Fruit fly (Drosophila melanogaster): Measurements from ENCODE around the gene Sfp33A2.

DNA sequence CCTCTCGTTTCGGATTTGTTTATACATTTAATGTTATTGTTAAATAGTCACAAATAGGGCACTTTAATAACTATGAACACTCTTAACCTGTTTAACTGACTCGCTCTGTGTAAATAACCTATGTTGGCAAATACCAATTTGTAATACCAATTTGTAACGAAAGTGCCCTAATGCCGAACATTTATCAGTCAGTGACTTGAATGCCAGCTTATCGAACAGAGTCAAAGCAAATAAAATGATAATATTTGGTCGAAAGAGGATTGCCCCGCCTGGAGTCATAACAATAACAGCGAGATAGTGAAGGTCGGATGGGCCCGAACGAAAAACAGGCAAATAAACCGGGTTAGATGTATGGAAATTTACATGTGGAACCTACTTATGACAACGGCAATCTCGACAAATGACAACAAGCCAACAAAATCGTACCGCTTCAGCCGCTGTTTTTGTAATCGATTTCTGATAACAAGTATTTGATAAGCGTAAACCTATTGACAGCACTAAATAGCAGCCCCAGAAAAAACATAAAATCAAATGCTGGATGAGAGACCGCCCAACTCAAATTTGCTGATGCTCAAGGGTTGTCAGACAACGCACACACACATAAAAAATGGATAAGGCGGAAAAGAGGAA is 7.8 kb downstream of the Sfp33A2 start:
- peak; percentile 92 for TF ChIP-seq kay (GFP tag; ENCODE audit: borderline replicate concordance)
- peak; percentile 22 for TF ChIP-seq Clk (GFP tag; optimal IDR thresholded peaks at IDR 0.05)
- no peak for TF ChIP-seq ovo (GFP tag; optimal IDR thresholded peaks at IDR 0.05)
- TF ChIP-seq Mnt (GFP tag; optimal IDR thresholded peaks at IDR 0.05), result no peak
- no peak for TF ChIP-seq CG11617 (GFP tag; optimal IDR thresholded peaks at IDR 0.05)
- no peak for TF ChIP-seq CG5204 (GFP tag; optimal IDR thresholded peaks at IDR 0.05)
- no peak for TF ChIP-seq toe (GFP tag; optimal IDR thresholded peaks at IDR 0.05)
- no peak for TF ChIP-seq CG12768 (GFP tag; optimal IDR thresholded peaks at IDR 0.05)
- TF ChIP-seq CG7045 (GFP tag; optimal IDR thresholded peaks at IDR 0.05), result peak; percentile 24
- no peak for TF ChIP-seq Hr96 (GFP tag; optimal IDR thresholded peaks at IDR 0.05)
